Worm (Caenorhabditis elegans): Measurements from ENCODE around the gene mrpl-44.

The mrpl-44 gene

DNA sequence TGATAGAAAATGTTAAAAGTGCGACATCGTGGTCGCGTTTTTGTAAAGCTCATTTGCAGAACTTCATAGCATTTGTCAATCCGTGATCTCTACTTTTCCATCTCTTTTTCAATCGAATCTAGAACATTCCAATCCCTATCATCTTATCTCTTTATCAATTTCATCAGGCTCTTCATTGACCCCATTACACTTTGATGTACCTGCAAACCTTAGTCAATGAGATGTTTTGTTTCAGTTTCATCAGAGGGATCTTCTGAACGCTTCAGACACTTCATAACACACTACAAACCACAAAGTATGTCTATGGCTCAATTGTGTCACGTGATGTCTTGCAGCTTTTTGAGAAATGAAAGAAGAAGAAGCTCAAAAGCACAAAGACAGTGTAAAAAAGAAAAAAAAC lies 6.1 kb downstream of the mrpl-44 start:
- TF ChIP-seq nhr-28 (tag; optimal IDR thresholded peaks at IDR 0.05), result peak; percentile 59
- TF ChIP-seq lir-3 (tag; optimal IDR thresholded peaks at IDR 0.05), result no peak
- no peak for TF ChIP-seq nhr-6 (tag; optimal IDR thresholded peaks at IDR 0.05)
- TF ChIP-seq nhr-41 (GFP tag; IDR thresholded peaks at IDR 0.05), result no peak
- TF ChIP-seq set-16 (GFP tag; IDR thresholded peaks at IDR 0.05), result no peak
- TF ChIP-seq daf-16 (GFP tag; optimal IDR thresholded peaks at IDR 0.05), result peak in 1 of 2 experiments; percentile 75
- TF ChIP-seq daf-16 (tag; optimal IDR thresholded peaks at IDR 0.05), result no peak
- no peak for TF ChIP-seq zip-2 (tag; optimal IDR thresholded peaks at IDR 0.05)
- TF ChIP-seq aha-1 (tag), result peak; percentile 69
- TF ChIP-seq F37D6.2 (tag; optimal IDR thresholded peaks at IDR 0.05), result no peak
- TF ChIP-seq snpc-4 (tag; optimal IDR thresholded peaks at IDR 0.05), result no peak
- TF ChIP-seq unc-62 (GFP tag; optimal IDR thresholded peaks at IDR 0.05 in 1 of 2), result peak in 1 of 2 experiments; percentile 84
- no peak for TF ChIP-seq unc-62 (tag; optimal IDR thresholded peaks at IDR 0.05)
- TF ChIP-seq nhr-76 (tag; optimal IDR thresholded peaks at IDR 0.05), result no peak
- no peak for TF ChIP-seq dmd-6 (GFP tag; IDR thresholded peaks at IDR 0.05)
- TF ChIP-seq mdt-29 (GFP tag; IDR thresholded peaks at IDR 0.05), result no peak
- no peak for TF ChIP-seq attf-4 (tag; optimal IDR thresholded peaks at IDR 0.05)
- TF ChIP-seq jun-1 (tag; optimal IDR thresholded peaks at IDR 0.05), result no peak
- peak; percentile 52 for TF ChIP-seq hlh-11 (tag; optimal IDR thresholded peaks at IDR 0.05)
- no peak for TF ChIP-seq R02D3.7 (tag; optimal IDR thresholded peaks at IDR 0.05)
- no peak for TF ChIP-seq tag-97 (GFP tag; IDR thresholded peaks at IDR 0.05)
- no peak for TF ChIP-seq pha-4 (GFP tag; IDR thresholded peaks at IDR 0.05)
- TF ChIP-seq pha-4 (tag; optimal IDR thresholded peaks at IDR 0.05), result no peak
- no peak for TF ChIP-seq daf-8 (GFP tag; IDR thresholded peaks at IDR 0.05)
- no peak for TF ChIP-seq duxl-1 (tag; optimal IDR thresholded peaks at IDR 0.05; ENCODE audit: poor library complexity)
- TF ChIP-seq lin-13 (GFP tag; optimal IDR thresholded peaks at IDR 0.05), result no peak
- no peak for TF ChIP-seq daf-19 (GFP tag; conservative IDR thresholded peaks at IDR 0.05)
- TF ChIP-seq mep-1 (tag; optimal IDR thresholded peaks at IDR 0.05), result no peak
- no peak for TF ChIP-seq ceh-20 (GFP tag; IDR thresholded peaks at IDR 0.05)
- no peak for TF ChIP-seq egl-27 (tag; optimal IDR thresholded peaks at IDR 0.05)
- TF ChIP-seq hlh-30 (tag; optimal IDR thresholded peaks at IDR 0.05; ENCODE audit: insufficient read depth), result peak; percentile 16
- no peak for TF ChIP-seq lsy-2 (tag; optimal IDR thresholded peaks at IDR 0.05)
- TF ChIP-seq lim-7 (GFP tag; IDR thresholded peaks at IDR 0.05), result no peak
- no peak for TF ChIP-seq dmd-8 (GFP tag; IDR thresholded peaks at IDR 0.05)

DNA sequence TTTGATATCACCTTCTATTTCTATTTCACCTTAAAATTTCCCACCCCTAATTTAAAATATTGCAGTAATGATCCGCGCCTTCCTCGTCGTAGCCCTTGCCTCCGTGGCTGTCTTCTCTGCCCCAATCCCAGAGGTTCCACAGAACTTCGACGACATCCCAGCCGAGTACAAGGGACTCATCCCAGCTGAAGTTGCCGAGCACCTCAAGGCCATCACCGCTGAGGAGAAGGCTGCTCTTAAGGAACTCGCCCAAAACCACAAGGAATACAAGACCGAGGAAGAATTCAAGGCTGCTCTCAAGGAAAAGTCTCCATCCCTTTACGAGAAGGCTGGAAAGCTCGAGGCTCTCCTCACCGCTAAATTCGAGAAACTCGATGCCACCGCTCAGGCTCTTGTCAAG lies 7.4 kb downstream of the mrpl-44 start, which contains the start of gene far-2:
Gene far-2 (plus strand): TSS at position 66 of the 400 bp plus-strand sequence.
- TF ChIP-seq aha-1 (tag), result no peak
- no peak for TF ChIP-seq ceh-62 (tag; optimal IDR thresholded peaks at IDR 0.05)
- no peak for TF ChIP-seq daf-19 (GFP tag; conservative IDR thresholded peaks at IDR 0.05)
- TF ChIP-seq set-16 (GFP tag; IDR thresholded peaks at IDR 0.05), result peak; percentile 75
- no peak for TF ChIP-seq cey-2 (tag; optimal IDR thresholded peaks at IDR 0.05; ENCODE audit: borderline replicate concordance, insufficient read depth)
- no peak for TF ChIP-seq Y75B8A.6 (GFP tag; IDR thresholded peaks at IDR 0.05)
- no peak for TF ChIP-seq lin-1 (GFP tag; IDR thresholded peaks at IDR 0.05)
- peak in 1 of 2 experiments; percentile 16 for TF ChIP-seq unc-62 (GFP tag; optimal IDR thresholded peaks at IDR 0.05 in 1 of 2)
- no peak for TF ChIP-seq unc-62 (tag; optimal IDR thresholded peaks at IDR 0.05)
- TF ChIP-seq hmg-1.1 (GFP tag; IDR thresholded peaks at IDR 0.05), result no peak
- no peak for TF ChIP-seq daf-12 (tag; optimal IDR thresholded peaks at IDR 0.05)

DNA sequence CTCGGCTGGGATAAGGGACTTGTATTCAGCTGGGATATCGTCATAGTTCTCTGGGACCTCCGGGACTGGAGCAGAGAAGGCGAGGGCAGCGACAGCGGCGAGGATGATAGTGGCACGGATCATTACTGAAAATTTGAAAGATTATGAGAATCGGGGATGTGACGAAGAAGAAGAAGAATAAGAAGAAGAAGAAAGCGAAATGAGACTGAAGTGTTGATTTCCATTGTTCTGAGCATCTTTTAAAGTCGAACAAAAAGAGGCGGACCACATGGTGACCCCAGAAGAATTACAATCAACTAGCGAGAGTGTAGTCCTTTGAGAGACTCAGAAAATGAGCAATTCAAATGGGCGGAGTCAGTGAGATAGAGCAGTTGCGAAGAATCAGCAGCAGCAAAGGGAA lies 8.1 kb downstream of the mrpl-44 start, which contains the start of gene far-1:
Gene far-1 (minus strand): TSS at position 125 of the 400 bp plus-strand sequence.
- no peak for TF ChIP-seq fkh-10 (GFP tag; optimal IDR thresholded peaks at IDR 0.05)
- TF ChIP-seq unc-62 (GFP tag; optimal IDR thresholded peaks at IDR 0.05 in 1 of 2), result peak in 1 of 2 experiments; percentile 48
- TF ChIP-seq unc-62 (tag; optimal IDR thresholded peaks at IDR 0.05), result no peak
